Fruit fly (Drosophila melanogaster) whole organism, embryonic: ENCODE measurements around the gene Srg3.
A peak's percentile ranks its signal among the peaks of the same experiment; 100 is the strongest.

Source experiments
- Abd-B ChIP-seq: fragments of 200-800 bp; sonication (Bioruptor generic); optimal IDR thresholded peaks from 2 replicates; lab custom pipeline; 2018; ENCODE audit warnings: missing biosample characterization, mild to moderate bottlenecking, missing genetic modification characterization, moderate library complexity
- Asciz ChIP-seq: fragments of 200-800 bp; sonication (Bioruptor generic); optimal IDR thresholded peaks from 2 replicates; lab custom pipeline; 2017; ENCODE audit warnings: missing biosample characterization, mild to moderate bottlenecking, missing genetic modification characterization, missing genetic modification reagents
- Bteb2 ChIP-seq: fragments of 200-800 bp; sonication (Bioruptor generic); optimal IDR thresholded peaks from 2 replicates; lab custom pipeline; 2016; ENCODE audit warnings: missing biosample characterization, missing genetic modification characterization
- CG11085 ChIP-seq: fragments of 200-800 bp; sonication (Bioruptor generic); IDR thresholded peaks from 2 replicates; pipeline ENCODE4 v1.3.6; 2022; ENCODE audit warnings: missing biosample characterization, missing genetic modification characterization
- CG11093 ChIP-seq: fragments of 200-800 bp; sonication (Bioruptor generic); IDR thresholded peaks from 3 replicates; pipeline ENCODE4 v1.3.6; 2022; ENCODE audit warnings: missing biosample characterization, missing genetic modification characterization
- CG11247 ChIP-seq: fragments of 200-800 bp; sonication (Bioruptor generic); IDR thresholded peaks from 2 replicates; pipeline ENCODE4 v1.3.6; 2022; ENCODE audit warnings: missing biosample characterization, missing genetic modification characterization
- CG15269 ChIP-seq: fragments of 200-800 bp; sonication (Bioruptor generic); optimal IDR thresholded peaks from 2 replicates; lab custom pipeline; 2018; ENCODE audit warnings: missing biosample characterization, mild to moderate bottlenecking, missing genetic modification characterization, moderate library complexity
- CG15696 ChIP-seq: fragments of 200-800 bp; sonication (Bioruptor generic); optimal IDR thresholded peaks from 2 replicates; lab custom pipeline; 2019; ENCODE audit warnings: missing biosample characterization, mild to moderate bottlenecking, missing genetic modification characterization, moderate library complexity
- CG33557 ChIP-seq: fragments of 200-800 bp; sonication (Bioruptor generic); optimal IDR thresholded peaks from 2 replicates; lab custom pipeline; 2019; ENCODE audit warnings: missing biosample characterization, mild to moderate bottlenecking, missing genetic modification characterization, moderate library complexity
- CG3995 ChIP-seq: fragments of 200-800 bp; sonication (Bioruptor generic); optimal IDR thresholded peaks from 3 replicates; lab custom pipeline; 2016; ENCODE audit warnings: missing biosample characterization, missing genetic modification characterization
- CG4328 ChIP-seq: fragments of 200-800 bp; sonication (Bioruptor generic); optimal IDR thresholded peaks from 3 replicates; lab custom pipeline; 2017; ENCODE audit warnings: missing biosample characterization, missing genetic modification reagents, missing genetic modification characterization
- CG5180 ChIP-seq: fragments of 200-800 bp; sonication (Bioruptor generic); optimal IDR thresholded peaks from 3 replicates; lab custom pipeline; 2017; ENCODE audit warnings: missing biosample characterization, missing genetic modification characterization, mild to moderate bottlenecking, moderate library complexity, missing genetic modification reagents
- CG7271 ChIP-seq: fragments of 200-800 bp; sonication (Bioruptor generic); optimal IDR thresholded peaks from 2 replicates; lab custom pipeline; 2018; ENCODE audit warnings: missing biosample characterization, mild to moderate bottlenecking, missing genetic modification characterization, moderate library complexity
- CG8388 ChIP-seq: fragments of 200-800 bp; sonication (Bioruptor generic); optimal IDR thresholded peaks from 2 replicates; lab custom pipeline; 2019; ENCODE audit warnings: missing biosample characterization, mild to moderate bottlenecking, missing genetic modification characterization, moderate library complexity
- Deaf1 ChIP-seq: fragments of 200-800 bp; optimal IDR thresholded peaks from 3 replicates; lab custom pipeline; 2019; ENCODE audit warnings: missing biosample characterization, mild to moderate bottlenecking, missing genetic modification characterization, moderate library complexity
- Dip3 ChIP-seq: fragments of 200-800 bp; sonication (Bioruptor generic); optimal IDR thresholded peaks from 3 replicates; lab custom pipeline; 2016; ENCODE audit warnings: missing biosample characterization, missing genetic modification characterization
- HmgD ChIP-seq: fragments of 200-800 bp; sonication (Bioruptor generic); optimal IDR thresholded peaks from 3 replicates; lab custom pipeline; 2016; ENCODE audit warnings: missing biosample characterization, missing genetic modification characterization
- Hmr ChIP-seq: fragments of 200-800 bp; sonication (Bioruptor generic); optimal IDR thresholded peaks from 3 replicates; lab custom pipeline; 2017; ENCODE audit warnings: mild to moderate bottlenecking, missing biosample characterization, missing genetic modification reagents, missing genetic modification characterization
- MTF-1 ChIP-seq: fragments of 200-800 bp; sonication (Bioruptor generic); optimal IDR thresholded peaks from 2 replicates; lab custom pipeline; 2018; ENCODE audit warnings: missing biosample characterization, mild to moderate bottlenecking, missing genetic modification characterization, borderline replicate concordance
- Med ChIP-seq: fragments of 200-800 bp; sonication (Bioruptor generic); peaks from one replicate; lab custom pipeline; 2016; ENCODE audit warnings: missing biosample characterization, missing genetic modification characterization, mild to moderate bottlenecking, inconsistent platforms, moderate library complexity
- PHDP ChIP-seq: fragments of 200-800 bp; sonication (Bioruptor generic); optimal IDR thresholded peaks from 3 replicates; lab custom pipeline; 2018; ENCODE audit warnings: missing biosample characterization, mild to moderate bottlenecking, missing genetic modification characterization, moderate library complexity
- Tbp ChIP-seq: fragments of >200 bp; optimal IDR thresholded peaks from 2 replicates; lab custom pipeline; 2018; ENCODE audit warnings: missing biosample characterization, missing genetic modification characterization
- Trl ChIP-seq, 3 experiments: fragments of >200 bp in 2 of 3; fragments of 200-800 bp in 1 of 3; sonication (Bioruptor generic) in 1 of 3; optimal IDR thresholded peaks; 2 replicates in 1 of 3; 3 replicates in 2 of 3; lab custom pipeline; 2016 to 2017; ENCODE audit warnings: missing biosample characterization in 1 of 3, missing genetic modification characterization in 1 of 3
- bowl ChIP-seq: fragments of 200-800 bp; sonication (Bioruptor generic); IDR thresholded peaks from 2 replicates; pipeline ENCODE4 v1.3.6; 2022; ENCODE audit warnings: missing biosample characterization, missing genetic modification characterization
- bsh ChIP-seq, 2 experiments: fragments of 200-800 bp; sonication (Bioruptor generic); optimal IDR thresholded peaks; 2 replicates each; lab custom pipeline; 2017 to 2018; ENCODE audit warnings: mild to moderate bottlenecking in 2 of 2, missing biosample characterization in 2 of 2, missing genetic modification characterization in 2 of 2, moderate library complexity in 1 of 2
- chn ChIP-seq: fragments of 200-800 bp; sonication (Bioruptor generic); optimal IDR thresholded peaks from 2 replicates; lab custom pipeline; 2016; ENCODE audit warnings: missing biosample characterization, missing genetic modification characterization
- corto ChIP-seq: fragments of 200-800 bp; sonication (Bioruptor generic); optimal IDR thresholded peaks from 2 replicates; lab custom pipeline; 2016; ENCODE audit warnings: missing biosample characterization, mild to moderate bottlenecking, missing genetic modification characterization, moderate library complexity
- dimm ChIP-seq: fragments of 200-800 bp; sonication (Bioruptor generic); IDR thresholded peaks from 2 replicates; pipeline ENCODE4 v1.3.6; 2022; ENCODE audit warnings: missing biosample characterization, missing genetic modification characterization
- eve ChIP-seq, 2 experiments: fragments of >200 bp; optimal IDR thresholded peaks; 2 replicates each; lab custom pipeline; 2017; ENCODE audit warnings: missing biosample characterization in 2 of 2, missing genetic modification characterization in 2 of 2
- exex ChIP-seq: fragments of 200-800 bp; sonication (Bioruptor generic); optimal IDR thresholded peaks from 4 replicates; lab custom pipeline; 2018; ENCODE audit warnings: missing biosample characterization, mild to moderate bottlenecking, missing genetic modification characterization, moderate library complexity
- gro ChIP-seq: fragments of 200-800 bp; sonication (Bioruptor generic); optimal IDR thresholded peaks from 2 replicates; lab custom pipeline; 2016; ENCODE audit warnings: missing biosample characterization, missing genetic modification characterization
- kah ChIP-seq: fragments of 200-800 bp; sonication (Bioruptor generic); optimal IDR thresholded peaks from 2 replicates; lab custom pipeline; 2018; ENCODE audit warnings: missing biosample characterization, mild to moderate bottlenecking, missing genetic modification characterization
- ken ChIP-seq: fragments of 200-800 bp; sonication (Bioruptor generic); IDR thresholded peaks from 3 replicates; pipeline ENCODE4 v1.3.6; 2022; ENCODE audit warnings: missing biosample characterization, missing genetic modification characterization
- kni ChIP-seq: fragments of 200-800 bp; sonication (Bioruptor generic); optimal IDR thresholded peaks from 3 replicates; lab custom pipeline; 2017; ENCODE audit warnings: mild to moderate bottlenecking, missing biosample characterization, missing genetic modification reagents, missing genetic modification characterization
- lmd ChIP-seq: fragments of 200-800 bp; sonication (Bioruptor generic); IDR thresholded peaks from 2 replicates; pipeline ENCODE4 v1.3.6; 2022; ENCODE audit warnings: missing biosample characterization, missing genetic modification characterization
- mam ChIP-seq: fragments of 200-800 bp; sonication (Bioruptor generic); optimal IDR thresholded peaks from 3 replicates; lab custom pipeline; 2016; ENCODE audit warnings: missing biosample characterization, missing genetic modification characterization
- mirr ChIP-seq: fragments of 200-800 bp; sonication (Bioruptor generic); optimal IDR thresholded peaks from 3 replicates; lab custom pipeline; 2018; ENCODE audit warnings: missing biosample characterization, mild to moderate bottlenecking, missing genetic modification characterization
- pita ChIP-seq: fragments of 200-800 bp; sonication (Bioruptor generic); optimal IDR thresholded peaks from 2 replicates; lab custom pipeline; 2017; ENCODE audit warnings: missing biosample characterization, mild to moderate bottlenecking, missing genetic modification characterization
- pros ChIP-seq: fragments of 200-800 bp; sonication (Bioruptor generic); optimal IDR thresholded peaks from 3 replicates; lab custom pipeline; 2019; ENCODE audit warnings: missing biosample characterization, mild to moderate bottlenecking, missing genetic modification characterization, moderate library complexity
- sens ChIP-seq: fragments of 200-800 bp; sonication (Bioruptor generic); peaks from one replicate; lab custom pipeline; 2016; ENCODE audit warnings: missing biosample characterization, missing genetic modification characterization
- sna ChIP-seq: fragments of 200-800 bp; sonication (Bioruptor generic); IDR thresholded peaks from 2 replicates; pipeline ENCODE4 v1.3.6; 2022; ENCODE audit warnings: missing biosample characterization, missing genetic modification characterization; ENCODE audit not compliant: partially characterized antibody
- ttk ChIP-seq: fragments of 200-800 bp; sonication (Bioruptor generic); IDR thresholded peaks from 2 replicates; pipeline ENCODE4 v2.1.2; 2022; ENCODE audit warnings: missing biosample characterization, missing genetic modification characterization
- twi ChIP-seq: fragments of 200-800 bp; optimal IDR thresholded peaks from 2 replicates; lab custom pipeline; 2019; ENCODE audit warnings: missing biosample characterization, mild to moderate bottlenecking, missing genetic modification characterization, moderate library complexity
- usp ChIP-seq: fragments of >200 bp; optimal IDR thresholded peaks from 2 replicates; lab custom pipeline; 2017; ENCODE audit warnings: missing biosample characterization, missing genetic modification characterization
- vfl ChIP-seq: fragments of 200-800 bp; sonication (Bioruptor generic); optimal IDR thresholded peaks from 2 replicates; lab custom pipeline; 2016; ENCODE audit warnings: missing biosample characterization, missing genetic modification characterization
- vvl ChIP-seq: fragments of 200-800 bp; sonication (Bioruptor generic); IDR thresholded peaks from 2 replicates; pipeline ENCODE4 v1.3.6; 2022; ENCODE audit warnings: missing biosample characterization, missing genetic modification characterization
- z ChIP-seq: fragments of 200-800 bp; sonication (Bioruptor generic); IDR thresholded peaks from 3 replicates; pipeline ENCODE4 v1.3.6; 2022; ENCODE audit warnings: missing biosample characterization, missing genetic modification characterization
- zen2 ChIP-seq: fragments of 200-800 bp; sonication (Bioruptor generic); IDR thresholded peaks from 3 replicates; pipeline ENCODE4 v1.3.6; 2022; ENCODE audit warnings: missing biosample characterization, missing genetic modification characterization; ENCODE audit not compliant: partially characterized antibody
- zf30C ChIP-seq: fragments of 200-800 bp; sonication (Bioruptor generic); optimal IDR thresholded peaks from 3 replicates; lab custom pipeline; 2018; ENCODE audit warnings: missing biosample characterization, mild to moderate bottlenecking, missing genetic modification characterization

Gene Srg3

dm6 chr3L:9465652-9466244 lies 22.7 kb downstream of the Srg3 start (continued):
- TF ChIP-seq mam (GFP tag; lab: Kevin White, UChicago) (no peak), z (GFP tag; lab: Robert Waterston, UW) (0 out of 3 replicates have a peak, but pooled peaks have one; percentile 16), pros (GFP tag; lab: Kevin White, UChicago) (peak; percentile 48), CG4328 (GFP tag; lab: Kevin White, UChicago) (peak; percentile 38), CG33557 (peak; percentile 1), MTF-1 (GFP tag; lab: Kevin White, UChicago) (peak; percentile 10), Asciz (GFP tag; lab: Kevin White, UChicago) (no peak), CG3995 (GFP tag; lab: Kevin White, UChicago) (no peak), sens (GFP tag; lab: Kevin White, UChicago) (peak; percentile 31), Abd-B (GFP tag; lab: Kevin White, UChicago) (no peak), CG5180 (GFP tag; lab: Kevin White, UChicago) (no peak), CG7271 (no peak), kah (GFP tag; lab: Kevin White, UChicago) (peak; percentile 43), Bteb2 (GFP tag; lab: Kevin White, UChicago) (no peak), usp (no peak), bowl (GFP tag; lab: Robert Waterston, UW) (no peak), pita (GFP tag; lab: Kevin White, UChicago) (no peak), exex (peak; percentile 16), chn (GFP tag; lab: Kevin White, UChicago) (peak; percentile 28), CG11085 (GFP tag; lab: Robert Waterston, UW) (no peak), bsh (GFP tag; optimal IDR thresholded peaks at IDR 0.05; lab: Kevin White, UChicago) (no peak), ttk (0 out of 2 replicates have a peak, but pooled peaks have one; percentile 52), CG11093 (GFP tag; lab: Robert Waterston, UW) (no peak), zf30C (GFP tag; lab: Kevin White, UChicago) (no peak), vvl (GFP tag; lab: Robert Waterston, UW) (peak; percentile 29; the same call in 1 of the 2 replicates), Med (peak; percentile 86), sna (no peak), twi (tag; lab: Kevin White, UChicago) (no peak), ken (GFP tag; lab: Robert Waterston, UW) (no peak), vfl (no peak), corto (GFP tag; lab: Kevin White, UChicago) (no peak), dimm (GFP tag; lab: Robert Waterston, UW) (no peak), eve (GFP tag; optimal IDR thresholded peaks at IDR 0.05; lab: Kevin White, UChicago) (no peak), PHDP (tag; lab: Kevin White, UChicago) (no peak), Deaf1 (tag; lab: Kevin White, UChicago) (peak; percentile 5), Trl (optimal IDR thresholded peaks at IDR 0.05; lab: Kevin White, UChicago) (peak; percentile 83 to 84), Trl (GFP tag; optimal IDR thresholded peaks at IDR 0.05; lab: Kevin White, UChicago) (no peak), CG11247 (no peak), zen2 (GFP tag; lab: Robert Waterston, UW) (no peak), mirr (GFP tag; lab: Kevin White, UChicago) (peak; percentile 70), CG8388 (GFP tag; lab: Kevin White, UChicago) (no peak), Hmr (GFP tag; lab: Kevin White, UChicago) (no peak), lmd (peak; percentile 34), CG15269 (no peak), Tbp (GFP tag; lab: Kevin White, UChicago) (no peak), gro (GFP tag; lab: Kevin White, UChicago) (no peak), CG15696 (tag; lab: Kevin White, UChicago) (no peak), Dip3 (GFP tag; lab: Kevin White, UChicago) (no peak), HmgD (GFP tag; lab: Kevin White, UChicago) (no peak), kni (GFP tag; lab: Kevin White, UChicago) (peak; percentile 71)
